Worm (Caenorhabditis elegans): ENCODE results near the gene ZK377.15.

ce11 chrX:3439823-3440222, 25.9 kb downstream of the ZK377.15 start:
- TF ChIP-seq zag-1 (tag; optimal IDR thresholded peaks at IDR 0.05) (no peak), fkh-10 (GFP tag; optimal IDR thresholded peaks at IDR 0.05) (no peak), nhr-12 (tag; optimal IDR thresholded peaks at IDR 0.05) (no peak), ZK546.5 (tag; optimal IDR thresholded peaks at IDR 0.05) (no peak)
